Worm (Caenorhabditis elegans): ENCODE results near the gene txt-13.
A peak's percentile ranks its signal among the peaks of the same experiment; 100 is the strongest.

The txt-13 gene

DNA sequence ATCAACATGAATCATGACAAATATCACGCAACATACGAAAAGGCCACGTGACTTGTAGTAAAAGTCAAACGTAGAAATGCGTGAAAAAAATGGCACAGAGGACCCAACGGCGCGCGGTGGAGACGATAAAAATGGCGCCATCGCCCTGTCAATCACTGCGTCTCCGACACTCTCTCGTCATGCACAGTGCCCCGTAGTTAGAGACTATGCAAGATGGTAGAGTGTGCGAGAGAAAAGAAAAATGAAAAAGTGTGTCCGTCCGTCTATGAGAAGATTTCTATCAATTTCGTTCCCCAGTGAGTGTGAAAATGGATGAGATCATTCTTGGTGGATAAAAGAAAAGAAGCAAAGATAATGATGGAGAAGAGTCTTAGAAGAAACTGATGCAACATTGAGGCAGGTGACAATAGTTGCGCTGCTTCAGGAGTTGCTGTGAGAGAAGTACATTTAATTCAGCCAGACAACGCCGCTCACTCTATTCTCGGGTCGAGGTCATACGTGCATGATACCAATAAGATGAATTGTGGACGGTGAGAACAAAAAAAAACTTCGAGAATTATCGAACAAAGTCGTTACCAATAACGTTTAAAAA is 14.8 kb upstream of the txt-13 start (continued):
- TF ChIP-seq unc-86 (tag; optimal IDR thresholded peaks at IDR 0.05) (no peak), nhr-20 (tag; optimal IDR thresholded peaks at IDR 0.05) (peak; percentile 80), unc-62 (GFP tag; optimal IDR thresholded peaks at IDR 0.05) (no peak), nhr-237 (tag; optimal IDR thresholded peaks at IDR 0.05) (no peak), lsy-2 (tag; optimal IDR thresholded peaks at IDR 0.05) (peak; percentile 44 to 68), F16B12.6 (tag; optimal IDR thresholded peaks at IDR 0.05) (peak; percentile 5), ceh-8 (GFP tag; optimal IDR thresholded peaks at IDR 0.05) (no peak), ceh-88 (GFP tag; IDR thresholded peaks at IDR 0.05) (peak; percentile 27; the same call in 1 of the 2 replicates), irx-1 (tag; optimal IDR thresholded peaks at IDR 0.05) (peak; percentile 18), mab-9 (GFP tag; IDR thresholded peaks at IDR 0.05) (no peak), unc-130 (tag; optimal IDR thresholded peaks at IDR 0.05) (peak; percentile 65), elt-2 (tag; optimal IDR thresholded peaks at IDR 0.05) (peak; percentile 61), ama-1 (optimal IDR thresholded peaks at IDR 0.05) (peak; percentile 64), elt-3 (tag; optimal IDR thresholded peaks at IDR 0.05) (peak in 2 of 6 experiments; percentile 37 to 61), C04F5.9 (tag; optimal IDR thresholded peaks at IDR 0.05) (no peak), snpc-4 (tag; optimal IDR thresholded peaks at IDR 0.05) (peak; percentile 25), nhr-84 (tag; optimal IDR thresholded peaks at IDR 0.05) (no peak), alr-1 (tag; optimal IDR thresholded peaks at IDR 0.05; ENCODE audit: borderline replicate concordance) (no peak), hpl-2 (GFP tag; optimal IDR thresholded peaks at IDR 0.05) (no peak), xbp-1 (tag; optimal IDR thresholded peaks at IDR 0.05) (peak; percentile 55), lin-39 (tag; optimal IDR thresholded peaks at IDR 0.05) (peak; percentile 22), swsn-7 (tag; optimal IDR thresholded peaks at IDR 0.05) (peak; percentile 62), ztf-11 (tag; optimal IDR thresholded peaks at IDR 0.05) (peak in 1 of 2 experiments; percentile 2), ces-1 (GFP tag; optimal IDR thresholded peaks at IDR 0.05) (no peak), nhr-90 (tag; optimal IDR thresholded peaks at IDR 0.05; ENCODE audit: poor library complexity) (peak; percentile 84), ceh-82 (tag; optimal IDR thresholded peaks at IDR 0.05) (peak in 1 of 3 experiments; percentile 17), pag-3 (tag; optimal IDR thresholded peaks at IDR 0.05; ENCODE audit: borderline replicate concordance, insufficient read depth) (no peak), lin-13 (GFP tag; optimal IDR thresholded peaks at IDR 0.05) (peak; percentile 45), unc-98 (GFP tag; IDR thresholded peaks at IDR 0.05) (no peak), C34B4.2 (tag; optimal IDR thresholded peaks at IDR 0.05) (no peak), nhr-11 (tag; optimal IDR thresholded peaks at IDR 0.05) (peak; percentile 45), fkh-4 (tag; optimal IDR thresholded peaks at IDR 0.05; ENCODE audit: borderline replicate concordance) (peak; percentile 47), nhr-76 (tag; optimal IDR thresholded peaks at IDR 0.05) (no peak), isw-1 (GFP tag; IDR thresholded peaks at IDR 0.05) (no peak), mdl-1 (tag; optimal IDR thresholded peaks at IDR 0.05) (peak in 1 of 2 experiments; percentile 61), lin-14 (GFP tag; optimal IDR thresholded peaks at IDR 0.05) (peak; percentile 89), nhr-71 (tag; optimal IDR thresholded peaks at IDR 0.05) (peak; percentile 92), pqm-1 (tag; optimal IDR thresholded peaks at IDR 0.05) (no peak), fkh-10 (GFP tag; optimal IDR thresholded peaks at IDR 0.05) (no peak), mef-2 (tag; optimal IDR thresholded peaks at IDR 0.05) (no peak), fkh-8 (tag; optimal IDR thresholded peaks at IDR 0.05) (no peak), rnt-1 (tag; optimal IDR thresholded peaks at IDR 0.05) (peak; percentile 69), blmp-1 (tag; optimal IDR thresholded peaks at IDR 0.05) (peak; percentile 85), efl-3 (GFP tag; optimal IDR thresholded peaks at IDR 0.05) (no peak), unc-30 (tag; optimal IDR thresholded peaks at IDR 0.05) (no peak), nhr-19 (GFP tag; conservative IDR thresholded peaks at IDR 0.05) (peak; percentile 67), ztf-4 (tag; optimal IDR thresholded peaks at IDR 0.05) (peak; percentile 73), nhr-77 (tag; optimal IDR thresholded peaks at IDR 0.05) (peak; percentile 11), zag-1 (tag; optimal IDR thresholded peaks at IDR 0.05) (no peak), dpl-1 (GFP tag; optimal IDR thresholded peaks at IDR 0.05) (peak; percentile 16 to 47 (median 18)), ets-5 (GFP tag; IDR thresholded peaks at IDR 0.05) (no peak), egl-27 (tag; optimal IDR thresholded peaks at IDR 0.05) (peak in 1 of 2 experiments; percentile 60)
